Fruit fly (Drosophila melanogaster) whole organism, embryonic: ENCODE data around the gene CG32573.
A peak's percentile ranks its signal among the peaks of the same experiment; 100 is the strongest.

ENCODE experiments used
- CG12071 ChIP-seq: fragments of 200-800 bp; sonication (Bioruptor generic); optimal IDR thresholded peaks from 3 replicates; lab custom pipeline; 2018; ENCODE audit warnings: missing biosample characterization, mild to moderate bottlenecking, missing genetic modification characterization
- CG12391 ChIP-seq: fragments of 200-800 bp; sonication (Bioruptor generic); optimal IDR thresholded peaks from 3 replicates; lab custom pipeline; 2018; ENCODE audit warnings: missing biosample characterization, mild to moderate bottlenecking, missing genetic modification characterization, moderate library complexity
- CG17568 ChIP-seq: fragments of 200-800 bp; sonication (Bioruptor generic); optimal IDR thresholded peaks from 2 replicates; lab custom pipeline; 2018; ENCODE audit warnings: missing biosample characterization, mild to moderate bottlenecking, missing genetic modification characterization, moderate library complexity
- CG17829 ChIP-seq: fragments of 200-800 bp; optimal IDR thresholded peaks from 2 replicates; lab custom pipeline; 2019; ENCODE audit warnings: missing biosample characterization, mild to moderate bottlenecking, missing genetic modification characterization, moderate library complexity
- CG18011 ChIP-seq: fragments of 200-800 bp; sonication (Bioruptor generic); optimal IDR thresholded peaks from 2 replicates; lab custom pipeline; 2017; ENCODE audit warnings: missing biosample characterization, missing genetic modification characterization, mild to moderate bottlenecking, moderate library complexity, missing genotype
- CG2202 ChIP-seq: fragments of 200-800 bp; sonication (Bioruptor generic); optimal IDR thresholded peaks from 2 replicates; lab custom pipeline; 2018; ENCODE audit warnings: missing biosample characterization, mild to moderate bottlenecking, missing genetic modification characterization
- CG2678 ChIP-seq: fragments of 200-800 bp; sonication (Bioruptor generic); optimal IDR thresholded peaks from 3 replicates; lab custom pipeline; 2019; ENCODE audit warnings: missing biosample characterization, mild to moderate bottlenecking, missing genetic modification characterization, moderate library complexity
- CG3726 ChIP-seq: fragments of 200-800 bp; sonication (Bioruptor generic); IDR thresholded peaks from 3 replicates; pipeline ENCODE4, ENCODE4 v1.3.6; 2022; ENCODE audit warnings: missing biosample characterization, missing genetic modification characterization
- CG3995 ChIP-seq: fragments of 200-800 bp; sonication (Bioruptor generic); optimal IDR thresholded peaks from 3 replicates; lab custom pipeline; 2016; ENCODE audit warnings: missing biosample characterization, missing genetic modification characterization
- CG43689 ChIP-seq: fragments of 200-800 bp; sonication (Bioruptor generic); IDR thresholded peaks from 2 replicates; pipeline ENCODE4 v1.3.6; 2022; ENCODE audit warnings: missing biosample characterization, missing genetic modification characterization
- CG4617 ChIP-seq: fragments of 200-800 bp; sonication (Bioruptor generic); optimal IDR thresholded peaks from 3 replicates; lab custom pipeline; 2016; ENCODE audit warnings: missing biosample characterization, missing genetic modification characterization, borderline replicate concordance
- CG7839 ChIP-seq: fragments of 200-800 bp; sonication (Bioruptor generic); optimal IDR thresholded peaks from 3 replicates; lab custom pipeline; 2018; ENCODE audit warnings: missing biosample characterization, mild to moderate bottlenecking, missing genetic modification characterization, moderate library complexity
- CG7928 ChIP-seq: fragments of 200-800 bp; sonication (Bioruptor generic); optimal IDR thresholded peaks from 2 replicates; lab custom pipeline; 2017; ENCODE audit warnings: missing biosample characterization, mild to moderate bottlenecking, missing genetic modification characterization
- CG8944 ChIP-seq: fragments of 200-800 bp; sonication (Bioruptor generic); optimal IDR thresholded peaks from 3 replicates; lab custom pipeline; 2016; ENCODE audit warnings: missing biosample characterization, missing genetic modification characterization
- CG9609 ChIP-seq: fragments of 200-800 bp; sonication (Bioruptor generic); optimal IDR thresholded peaks from 3 replicates; lab custom pipeline; 2016; ENCODE audit warnings: missing biosample characterization, missing genetic modification characterization
- CG9932 ChIP-seq: fragments of 200-800 bp; sonication (Bioruptor generic); IDR thresholded peaks from 2 replicates; pipeline ENCODE4 v1.3.6; 2022; ENCODE audit warnings: missing biosample characterization, missing genetic modification characterization
- Ets97D ChIP-seq: fragments of 200-800 bp; sonication (Bioruptor generic); optimal IDR thresholded peaks from 3 replicates; lab custom pipeline; 2016; ENCODE audit warnings: missing biosample characterization, missing genetic modification characterization
- GATAe ChIP-seq: fragments of 200-800 bp; sonication (Bioruptor generic); conservative IDR thresholded peaks from 2 replicates; pipeline ENCODE4 v1.3.6; 2022; ENCODE audit warnings: missing biosample characterization, missing genetic modification characterization
- HHEX ChIP-seq: fragments of 200-800 bp; sonication (Bioruptor generic); optimal IDR thresholded peaks from 3 replicates; lab custom pipeline; 2017; ENCODE audit warnings: missing biosample characterization, mild to moderate bottlenecking, missing genetic modification characterization, missing genetic modification reagents
- HLH54F ChIP-seq: fragments of 200-800 bp; sonication (Bioruptor generic); optimal IDR thresholded peaks from 3 replicates; lab custom pipeline; 2016; ENCODE audit warnings: missing biosample characterization, missing genetic modification characterization
- HmgD ChIP-seq: fragments of 200-800 bp; sonication (Bioruptor generic); optimal IDR thresholded peaks from 3 replicates; lab custom pipeline; 2016; ENCODE audit warnings: missing biosample characterization, missing genetic modification characterization
- Mrtf ChIP-seq: fragments of 200-800 bp; sonication (Bioruptor generic); IDR thresholded peaks from 3 replicates; pipeline ENCODE4 v1.3.6; 2022; ENCODE audit warnings: missing biosample characterization, missing genetic modification characterization
- PHDP ChIP-seq: fragments of 200-800 bp; sonication (Bioruptor generic); optimal IDR thresholded peaks from 3 replicates; lab custom pipeline; 2018; ENCODE audit warnings: missing biosample characterization, mild to moderate bottlenecking, missing genetic modification characterization, moderate library complexity
- Sry-δ ChIP-seq: fragments of 200-800 bp; sonication (Bioruptor generic); optimal IDR thresholded peaks from 2 replicates; lab custom pipeline; 2016; ENCODE audit warnings: missing biosample characterization, missing genetic modification characterization
- Tbp ChIP-seq: fragments of >200 bp; optimal IDR thresholded peaks from 2 replicates; lab custom pipeline; 2018; ENCODE audit warnings: missing biosample characterization, missing genetic modification characterization
- Trl ChIP-seq, 3 experiments: fragments of >200 bp in 2 of 3; fragments of 200-800 bp in 1 of 3; sonication (Bioruptor generic) in 1 of 3; optimal IDR thresholded peaks; 2 replicates in 1 of 3; 3 replicates in 2 of 3; lab custom pipeline; 2016 to 2017; ENCODE audit warnings: missing biosample characterization in 1 of 3, missing genetic modification characterization in 1 of 3
- ase ChIP-seq: fragments of 200-800 bp; sonication (Bioruptor generic); IDR thresholded peaks from 3 replicates; pipeline ENCODE4 v1.3.6; 2022; ENCODE audit warnings: missing biosample characterization, missing genetic modification characterization
- chinmo ChIP-seq: fragments of 200-800 bp; sonication (Bioruptor generic); IDR thresholded peaks from 4 replicates; pipeline ENCODE4 v1.3.6; 2022; ENCODE audit warnings: missing biosample characterization, missing genetic modification characterization; ENCODE audit not compliant: partially characterized antibody
- da ChIP-seq: fragments of 200-800 bp; sonication (Bioruptor generic); optimal IDR thresholded peaks from 2 replicates; lab custom pipeline; 2016; ENCODE audit warnings: missing biosample characterization, missing genetic modification characterization
- gce ChIP-seq: fragments of 200-800 bp; sonication (Bioruptor generic); IDR thresholded peaks from 3 replicates; pipeline ENCODE4 v1.3.6; 2022; ENCODE audit warnings: missing biosample characterization, missing genetic modification characterization
- grn ChIP-seq: fragments of 200-800 bp; sonication (Bioruptor generic); optimal IDR thresholded peaks from 3 replicates; lab custom pipeline; 2017; ENCODE audit warnings: missing biosample characterization, missing genetic modification characterization
- ken ChIP-seq: fragments of 200-800 bp; sonication (Bioruptor generic); IDR thresholded peaks from 3 replicates; pipeline ENCODE4 v1.3.6; 2022; ENCODE audit warnings: missing biosample characterization, missing genetic modification characterization
- lab ChIP-seq: fragments of 200-800 bp; sonication (Bioruptor generic); optimal IDR thresholded peaks from 3 replicates; lab custom pipeline; 2017; ENCODE audit warnings: missing biosample characterization, missing genetic modification characterization, mild to moderate bottlenecking, moderate library complexity, missing genetic modification reagents
- lilli ChIP-seq: fragments of 200-800 bp; sonication (Bioruptor generic); optimal IDR thresholded peaks from 3 replicates; lab custom pipeline; 2016; ENCODE audit warnings: missing biosample characterization, missing genetic modification characterization
- luna ChIP-seq: fragments of 200-800 bp; sonication (Bioruptor generic); optimal IDR thresholded peaks from 2 replicates; lab custom pipeline; 2016; ENCODE audit warnings: missing biosample characterization, missing genetic modification characterization
- nerfin-2 ChIP-seq: fragments of 200-800 bp; sonication (Bioruptor generic); IDR thresholded peaks from 2 replicates; pipeline ENCODE4 v1.3.6; 2022; ENCODE audit warnings: missing biosample characterization, missing genetic modification characterization; ENCODE audit not compliant: partially characterized antibody
- nmo ChIP-seq: fragments of 200-800 bp; sonication (Bioruptor generic); optimal IDR thresholded peaks from 2 replicates; lab custom pipeline; 2018; ENCODE audit warnings: missing biosample characterization, mild to moderate bottlenecking, missing genetic modification characterization, moderate library complexity
- odd ChIP-seq: fragments of 200-800 bp; sonication (Bioruptor generic); optimal IDR thresholded peaks from 2 replicates; lab custom pipeline; 2017; ENCODE audit warnings: missing biosample characterization, mild to moderate bottlenecking, missing genetic modification characterization
- pan ChIP-seq, 4 experiments: fragments of >200 bp in 3 of 4; fragments of 200-800 bp in 1 of 4; sonication (Bioruptor generic) in 1 of 4; optimal IDR thresholded peaks in 3 of 4; IDR thresholded peaks in 1 of 4; 2 replicates each; pipeline versions ENCODE4 v1.3.6 to Lab custom; 2017 to 2022; ENCODE audit warnings: missing biosample characterization in 2 of 4, missing genetic modification characterization in 2 of 4, mixed read lengths in 1 of 4
- psq ChIP-seq: fragments of 200-800 bp; sonication (Bioruptor generic); optimal IDR thresholded peaks from 2 replicates; lab custom pipeline; 2017; ENCODE audit warnings: missing biosample characterization, missing genetic modification characterization
- tgo ChIP-seq: fragments of 200-800 bp; sonication (Bioruptor generic); IDR thresholded peaks from 3 replicates; pipeline ENCODE4 v1.3.6; 2022; ENCODE audit warnings: missing biosample characterization, missing genetic modification characterization
- trh ChIP-seq: fragments of 200-800 bp; sonication (Bioruptor generic); optimal IDR thresholded peaks from 2 replicates; lab custom pipeline; 2016; ENCODE audit warnings: missing biosample characterization, missing genetic modification characterization
- tx ChIP-seq: fragments of 200-800 bp; sonication (Bioruptor generic); optimal IDR thresholded peaks from 2 replicates; lab custom pipeline; 2016; ENCODE audit warnings: missing biosample characterization, missing genetic modification characterization
- unc-4 ChIP-seq: fragments of 200-800 bp; sonication (Bioruptor generic); IDR thresholded peaks from 2 replicates; pipeline ENCODE4 v1.3.6; 2022; ENCODE audit warnings: missing biosample characterization, missing genetic modification characterization; ENCODE audit not compliant: partially characterized antibody
- usp ChIP-seq: fragments of >200 bp; optimal IDR thresholded peaks from 2 replicates; lab custom pipeline; 2017; ENCODE audit warnings: missing biosample characterization, missing genetic modification characterization
- vfl ChIP-seq: fragments of 200-800 bp; sonication (Bioruptor generic); optimal IDR thresholded peaks from 2 replicates; lab custom pipeline; 2016; ENCODE audit warnings: missing biosample characterization, missing genetic modification characterization
- zfh2 ChIP-seq: fragments of 200-800 bp; sonication (Bioruptor generic); optimal IDR thresholded peaks from 2 replicates; lab custom pipeline; 2016; ENCODE audit warnings: missing biosample characterization, missing genetic modification characterization

Gene CG32573

dm6 chrX:16637594-16638485 lies 13.3 kb upstream of the CG32573 start, which contains the start of gene RpS19a (continued):
- TF ChIP-seq HHEX (GFP tag; lab: Kevin White, UChicago) = peak; percentile 91
- peak; percentile 19 for TF ChIP-seq CG9609 (GFP tag; lab: Kevin White, UChicago)
- peak; percentile 68; the same call in 1 of the 2 replicates for TF ChIP-seq CG43689 (GFP tag; lab: Robert Waterston, UW)
- peak; percentile 74 for TF ChIP-seq CG7839 (tag; lab: Kevin White, UChicago)
- no peak for TF ChIP-seq usp (GFP tag; lab: Kevin White, UChicago)
- TF ChIP-seq CG7928 (GFP tag; lab: Kevin White, UChicago) = peak; percentile 26
- peak; percentile 73; the same call in 2 of the 3 replicates for TF ChIP-seq ase (GFP tag; lab: Robert Waterston, UW)
- TF ChIP-seq Tbp = no peak
- peak; percentile 49 for TF ChIP-seq nmo (GFP tag; lab: Kevin White, UChicago)
- peak; percentile 72 for TF ChIP-seq Sry-δ (GFP tag; lab: Kevin White, UChicago)
- TF ChIP-seq pan (optimal IDR thresholded peaks at IDR 0.05; lab: Kevin White, UChicago) = no peak
- TF ChIP-seq pan (GFP tag; optimal IDR thresholded peaks at IDR 0.05 in 1 of 2, IDR thresholded peaks at IDR 0.05 in 1 of 2) = peak in 1 of 2 experiments; percentile 72
- TF ChIP-seq CG3726 (GFP tag; lab: Robert Waterston, UW) = 0 out of 3 replicates have a peak, but pooled peaks have one; percentile 43
- peak; percentile 45 for TF ChIP-seq CG17829 (tag; lab: Kevin White, UChicago)
- TF ChIP-seq PHDP (tag; lab: Kevin White, UChicago) = peak; percentile 77
- no peak for TF ChIP-seq unc-4
- TF ChIP-seq gce (GFP tag; lab: Robert Waterston, UW) = peak; percentile 84
- peak in 1 of 2 experiments; percentile 56 for TF ChIP-seq Trl (optimal IDR thresholded peaks at IDR 0.05; lab: Kevin White, UChicago)
- TF ChIP-seq Trl (GFP tag; optimal IDR thresholded peaks at IDR 0.05; lab: Kevin White, UChicago) = peak; percentile 58
- peak; percentile 54; the same call in 1 of the 2 replicates for TF ChIP-seq CG9932 (GFP tag; lab: Robert Waterston, UW)
- peak; percentile 70 for TF ChIP-seq CG2678
- peak; percentile 78; the same call in 2 of the 3 replicates for TF ChIP-seq ken (GFP tag; lab: Robert Waterston, UW)
- TF ChIP-seq Mrtf (GFP tag; lab: Robert Waterston, UW) = peak; percentile 66; the same call in 2 of the 3 replicates
- peak; percentile 38 for TF ChIP-seq luna (GFP tag; lab: Kevin White, UChicago)
- TF ChIP-seq chinmo (GFP tag; lab: Robert Waterston, UW) = no peak
- TF ChIP-seq tx (GFP tag; lab: Kevin White, UChicago) = no peak
- peak; percentile 51; the same call in 2 of the 3 replicates for TF ChIP-seq tgo
- TF ChIP-seq CG12391 (tag; lab: Kevin White, UChicago) = peak; percentile 72
- TF ChIP-seq odd = peak; percentile 90
- peak; percentile 94 for TF ChIP-seq lab (GFP tag; lab: Kevin White, UChicago)
- no peak for TF ChIP-seq CG8944 (GFP tag; lab: Kevin White, UChicago)
- TF ChIP-seq CG3995 = peak; percentile 25
- peak; percentile 45 for TF ChIP-seq CG2202 (tag; lab: Kevin White, UChicago)
- TF ChIP-seq CG4617 (GFP tag; lab: Kevin White, UChicago) = peak; percentile 32
- no peak for TF ChIP-seq trh
- peak; percentile 32 for TF ChIP-seq vfl
- no peak for TF ChIP-seq nerfin-2 (GFP tag; lab: Robert Waterston, UW)
- TF ChIP-seq GATAe (GFP tag; lab: Robert Waterston, UW) = no peak; the same call in 1 of the 2 replicates
- peak; percentile 99 for TF ChIP-seq Ets97D (GFP tag; lab: Kevin White, UChicago)
- TF ChIP-seq CG17568 (GFP tag; lab: Kevin White, UChicago) = peak; percentile 92
- TF ChIP-seq HLH54F = peak; percentile 16
- no peak for TF ChIP-seq psq (GFP tag; lab: Kevin White, UChicago)
- TF ChIP-seq da (GFP tag; lab: Kevin White, UChicago) = no peak
- peak; percentile 37 for TF ChIP-seq grn (GFP tag; lab: Kevin White, UChicago)
- peak; percentile 92 for TF ChIP-seq CG12071 (GFP tag; lab: Kevin White, UChicago)
- peak; percentile 40 for TF ChIP-seq HmgD
- TF ChIP-seq zfh2 (GFP tag; lab: Kevin White, UChicago) = peak; percentile 23
- TF ChIP-seq CG18011 (GFP tag; lab: Kevin White, UChicago) = peak; percentile 63
- TF ChIP-seq lilli (GFP tag; lab: Kevin White, UChicago) = peak; percentile 48
